Worm (Caenorhabditis elegans) whole organism, L2 larva: ENCODE data around the gene lgc-19.
A peak's percentile ranks its signal among the peaks of the same experiment; 100 is the strongest.

ENCODE experiments used
- C34F6.9 ChIP-seq: fragments of 150-350 bp; optimal IDR thresholded peaks from 2 replicates; lab custom pipeline; 2014; ENCODE audit warnings: missing biosample characterization, missing genetic modification characterization
- F13H6.1 ChIP-seq: sonication (generic microtip); optimal IDR thresholded peaks from 2 replicates; lab custom pipeline; 2016; ENCODE audit warnings: missing genetic modification characterization, missing compliant biosample characterization
- R02D3.7 ChIP-seq: fragments of 150-350 bp; optimal IDR thresholded peaks from 2 replicates; lab custom pipeline; 2014; ENCODE audit warnings: missing biosample characterization, missing genetic modification characterization
- Y55F3AM.14 ChIP-seq: fragments of 200-800 bp; sonication (Bioruptor generic); optimal IDR thresholded peaks from 2 replicates; lab custom pipeline; 2018; ENCODE audit warnings: mild to moderate bottlenecking, missing genetic modification characterization, missing compliant biosample characterization
- ZK546.5 ChIP-seq: sonication (generic microtip); optimal IDR thresholded peaks from 2 replicates; lab custom pipeline; 2017; ENCODE audit warnings: missing biosample characterization, missing genetic modification characterization
- alr-1 ChIP-seq: fragments of 150-350 bp; optimal IDR thresholded peaks from 2 replicates; lab custom pipeline; 2014; ENCODE audit warnings: missing biosample characterization, missing genetic modification characterization
- aly-2 ChIP-seq: fragments of 150-350 bp; optimal IDR thresholded peaks from 2 replicates; lab custom pipeline; 2014; ENCODE audit warnings: missing biosample characterization, missing genetic modification characterization
- ama-1 ChIP-seq: fragments of 150-350 bp; optimal IDR thresholded peaks from 2 replicates; lab custom pipeline; 2018; ENCODE audit warnings: inconsistent platforms
- blmp-1 ChIP-seq: sonication (generic microtip); optimal IDR thresholded peaks from 2 replicates; lab custom pipeline; 2017; ENCODE audit warnings: missing genetic modification characterization, mild to moderate bottlenecking, missing compliant biosample characterization, antibody characterized with exemption, moderate library complexity; ENCODE audit not compliant: insufficient read depth
- ceh-16 ChIP-seq: fragments of 150-350 bp; optimal IDR thresholded peaks from 2 replicates; lab custom pipeline; 2014; ENCODE audit warnings: missing biosample characterization, missing genetic modification characterization
- ceh-82 ChIP-seq: fragments of 150-350 bp; optimal IDR thresholded peaks from 2 replicates; lab custom pipeline; 2014; ENCODE audit warnings: missing biosample characterization, missing genetic modification characterization
- crh-2 ChIP-seq: sonication (generic microtip); optimal IDR thresholded peaks from 2 replicates; lab custom pipeline; 2017; ENCODE audit warnings: missing biosample characterization, missing genetic modification characterization
- dmd-4 ChIP-seq: sonication (generic microtip); optimal IDR thresholded peaks from 2 replicates; lab custom pipeline; 2017; ENCODE audit warnings: missing biosample characterization, missing genetic modification characterization
- egl-27 ChIP-seq: sonication (generic microtip); optimal IDR thresholded peaks from 3 replicates; lab custom pipeline; 2017; ENCODE audit warnings: missing biosample characterization, missing genetic modification reagents, missing genetic modification characterization
- elt-3 ChIP-seq: sonication (generic microtip); optimal IDR thresholded peaks from 2 replicates; lab custom pipeline; 2017; ENCODE audit warnings: missing biosample characterization, missing genetic modification characterization
- gmeb-1 ChIP-seq: fragments of 150-350 bp; optimal IDR thresholded peaks from 2 replicates; lab custom pipeline; 2014; ENCODE audit warnings: missing biosample characterization, missing genetic modification characterization
- lin-13 ChIP-seq: fragments of 150-350 bp; optimal IDR thresholded peaks from 2 replicates; lab custom pipeline; 2014; ENCODE audit warnings: missing biosample characterization, missing genetic modification reagents, missing genetic modification characterization
- lin-39 ChIP-seq: fragments of 150-350 bp; optimal IDR thresholded peaks from 2 replicates; lab custom pipeline; 2014; ENCODE audit warnings: missing biosample characterization, missing genetic modification reagents, missing genetic modification characterization
- lsy-2 ChIP-seq, 2 experiments: fragments of 150-350 bp in 1 of 2; sonication (generic microtip) in 1 of 2; optimal IDR thresholded peaks; 2 replicates each; lab custom pipeline; 2014 to 2017; ENCODE audit warnings: missing biosample characterization in 2 of 2, missing genetic modification characterization in 2 of 2
- mab-5 ChIP-seq: fragments of 150-350 bp; optimal IDR thresholded peaks from 2 replicates; lab custom pipeline; 2014; ENCODE audit warnings: missing biosample characterization, missing genetic modification characterization
- mbf-1 ChIP-seq: sonication (generic microtip); optimal IDR thresholded peaks from 2 replicates; lab custom pipeline; 2017; ENCODE audit warnings: missing biosample characterization, missing genetic modification characterization
- mdl-1 ChIP-seq, 2 experiments: fragments of 150-350 bp in 1 of 2; sonication (generic microtip) in 1 of 2; optimal IDR thresholded peaks; 2 replicates each; lab custom pipeline; 2017; ENCODE audit warnings: missing biosample characterization in 2 of 2, missing genetic modification characterization in 2 of 2
- nhr-10 ChIP-seq: sonication (generic microtip); optimal IDR thresholded peaks from 2 replicates; lab custom pipeline; 2017; ENCODE audit warnings: missing biosample characterization, missing genetic modification characterization
- nhr-11 ChIP-seq: fragments of 150-350 bp; optimal IDR thresholded peaks from 2 replicates; lab custom pipeline; 2014; ENCODE audit warnings: missing biosample characterization, missing genetic modification characterization
- nhr-129 ChIP-seq: fragments of 150-350 bp; optimal IDR thresholded peaks from 2 replicates; lab custom pipeline; 2014; ENCODE audit warnings: missing biosample characterization, missing genetic modification characterization
- nhr-21 ChIP-seq: fragments of 150-350 bp; optimal IDR thresholded peaks from 2 replicates; lab custom pipeline; 2014; ENCODE audit warnings: missing biosample characterization, missing genetic modification characterization
- nhr-237 ChIP-seq: fragments of 150-350 bp; optimal IDR thresholded peaks from 2 replicates; lab custom pipeline; 2014; ENCODE audit warnings: missing biosample characterization, missing genetic modification characterization
- nhr-25 ChIP-seq: fragments of 150-350 bp; sonication (generic microtip); optimal IDR thresholded peaks from 3 replicates; lab custom pipeline; 2014; ENCODE audit warnings: missing biosample characterization, missing genetic modification characterization
- nhr-77 ChIP-seq: fragments of 150-350 bp; optimal IDR thresholded peaks from 2 replicates; lab custom pipeline; 2014; ENCODE audit warnings: missing biosample characterization, missing genetic modification characterization
- skn-1 ChIP-seq: sonication (generic microtip); optimal IDR thresholded peaks from 2 replicates; lab custom pipeline; 2017; ENCODE audit warnings: missing biosample characterization, missing genetic modification characterization
- sma-3 ChIP-seq: sonication (generic microtip); optimal IDR thresholded peaks from 2 replicates; lab custom pipeline; 2016; ENCODE audit warnings: missing genetic modification reagents, missing genetic modification characterization, missing compliant biosample characterization
- sma-9 ChIP-seq, 2 experiments: fragments of 150-350 bp in 1 of 2; sonication (generic microtip) in 1 of 2; optimal IDR thresholded peaks; 2 replicates each; lab custom pipeline; 2014 to 2016; ENCODE audit warnings: missing genetic modification characterization in 2 of 2, mild to moderate bottlenecking in 1 of 2, missing biosample characterization in 1 of 2, missing compliant biosample characterization in 1 of 2, missing genetic modification reagents in 1 of 2, moderate library complexity in 1 of 2
- snpc-4 ChIP-seq: fragments of 150-350 bp; optimal IDR thresholded peaks from 2 replicates; lab custom pipeline; 2014; ENCODE audit warnings: missing biosample characterization, missing genetic modification characterization
- unc-39 ChIP-seq: fragments of 150-350 bp; optimal IDR thresholded peaks from 2 replicates; lab custom pipeline; 2014; ENCODE audit warnings: missing biosample characterization, missing genetic modification characterization
- unc-55 ChIP-seq: fragments of 150-350 bp; sonication (generic microtip); optimal IDR thresholded peaks from 3 replicates; lab custom pipeline; 2014; ENCODE audit warnings: missing biosample characterization, missing genetic modification reagents, missing genetic modification characterization
- unc-62 ChIP-seq: fragments of 150-350 bp; optimal IDR thresholded peaks from 2 replicates; lab custom pipeline; 2014; ENCODE audit warnings: missing biosample characterization, missing genetic modification reagents, missing genetic modification characterization
- zag-1 ChIP-seq: fragments of 150-350 bp; optimal IDR thresholded peaks from 2 replicates; lab custom pipeline; 2014; ENCODE audit warnings: missing biosample characterization, missing genetic modification characterization
- ztf-1 ChIP-seq: fragments of 200-800 bp; sonication (Bioruptor generic); conservative IDR thresholded peaks from 2 replicates; pipeline ENCODE4 v1.3.6; 2022; ENCODE audit warnings: missing genetic modification characterization, missing compliant biosample characterization

The lgc-19 gene

ce11 chrIV:15933814-15934213 is 28.7 kb downstream of the lgc-19 start, which contains the start of gene srv-16:
TSS of gene srv-16 (minus strand) at chrIV:15933914.
- TF ChIP-seq alr-1 (tag; lab: Kevin White, UChicago) (no peak), F13H6.1 (tag; lab: Kevin White, UChicago) (no peak), ceh-16 (tag; lab: Kevin White, UChicago) (no peak), ama-1 (lab: Kevin White, UChicago) (no peak), nhr-10 (no peak), skn-1 (tag; lab: Kevin White, UChicago) (no peak), ceh-82 (tag; lab: Kevin White, UChicago) (no peak), nhr-237 (tag; lab: Kevin White, UChicago) (no peak), elt-3 (tag; lab: Kevin White, UChicago) (no peak), ztf-1 (no peak), mbf-1 (no peak), dmd-4 (tag; lab: Kevin White, UChicago) (no peak), crh-2 (tag; lab: Kevin White, UChicago) (no peak), lsy-2 (tag; optimal IDR thresholded peaks at IDR 0.05; lab: Kevin White, UChicago) (no peak), nhr-77 (tag; lab: Kevin White, UChicago) (no peak), ZK546.5 (tag; lab: Kevin White, UChicago) (no peak), unc-62 (no peak)
- TF ChIP-seq, all 48 proteins: peak for 0

ce11 chrIV:15931833-15932232 is 30.7 kb downstream of the lgc-19 start:
- no peak for TF ChIP-seq mab-5
- no peak for TF ChIP-seq alr-1 (tag; lab: Kevin White, UChicago)
- peak; percentile 16 for TF ChIP-seq unc-55 (GFP tag; lab: Kevin White, UChicago)
- no peak for TF ChIP-seq lsy-2 (tag; optimal IDR thresholded peaks at IDR 0.05; lab: Kevin White, UChicago)
- TF ChIP-seq sma-9 (GFP tag; optimal IDR thresholded peaks at IDR 0.05; lab: Kevin White, UChicago) = peak; percentile 11
- TF ChIP-seq sma-9 (tag; optimal IDR thresholded peaks at IDR 0.05; lab: Kevin White, UChicago) = no peak
- peak; percentile 14 for TF ChIP-seq sma-3 (GFP tag; lab: Kevin White, UChicago)
- no peak for TF ChIP-seq egl-27
- TF ChIP-seq nhr-237 (tag; lab: Kevin White, UChicago) = no peak
- TF ChIP-seq snpc-4 (tag; lab: Kevin White, UChicago) = no peak
- TF ChIP-seq unc-39 = no peak
- peak; percentile 50 for TF ChIP-seq lin-13 (GFP tag; lab: Kevin White, UChicago)
- TF ChIP-seq nhr-21 = peak; percentile 38
- TF ChIP-seq crh-2 (tag; lab: Kevin White, UChicago) = peak; percentile 43
- peak; percentile 30 for TF ChIP-seq F13H6.1 (tag; lab: Kevin White, UChicago)
- TF ChIP-seq C34F6.9 (tag; lab: Kevin White, UChicago) = peak; percentile 2
- peak; percentile 59 for TF ChIP-seq nhr-129 (tag; lab: Kevin White, UChicago)

- TF ChIP-seq alr-1 (tag; lab: Kevin White, UChicago) = no peak
- TF ChIP-seq lin-13 (GFP tag; lab: Kevin White, UChicago) = no peak
- TF ChIP-seq lin-39 (tag; lab: Kevin White, UChicago) = no peak
- TF ChIP-seq nhr-25 = no peak
- no peak for TF ChIP-seq zag-1
- TF ChIP-seq unc-62 = no peak
- no peak for TF ChIP-seq egl-27
- no peak for TF ChIP-seq mbf-1
- TF ChIP-seq nhr-77 (tag; lab: Kevin White, UChicago) = no peak
- TF ChIP-seq ztf-1 = no peak
- no peak for TF ChIP-seq snpc-4 (tag; lab: Kevin White, UChicago)
- TF ChIP-seq blmp-1 (tag; lab: Kevin White, UChicago) = no peak
- no peak for TF ChIP-seq nhr-10
- TF ChIP-seq ceh-16 (tag; lab: Kevin White, UChicago) = no peak
- TF ChIP-seq elt-3 (tag; lab: Kevin White, UChicago) = no peak
- no peak for TF ChIP-seq nhr-237 (tag; lab: Kevin White, UChicago)
- no peak for TF ChIP-seq aly-2 (tag; lab: Kevin White, UChicago)
- no peak for TF ChIP-seq nhr-11 (tag; lab: Kevin White, UChicago)
- peak; percentile 5 for TF ChIP-seq Y55F3AM.14 (GFP tag; lab: Kevin White, UChicago)
- TF ChIP-seq mdl-1 (tag; optimal IDR thresholded peaks at IDR 0.05; lab: Kevin White, UChicago) = peak in 1 of 2 experiments; percentile 1
- no peak for TF ChIP-seq nhr-21
- peak; percentile 60 for TF ChIP-seq nhr-129 (tag; lab: Kevin White, UChicago)
- peak; percentile 13 for TF ChIP-seq sma-9 (GFP tag; optimal IDR thresholded peaks at IDR 0.05; lab: Kevin White, UChicago)
- TF ChIP-seq sma-9 (tag; optimal IDR thresholded peaks at IDR 0.05; lab: Kevin White, UChicago) = no peak
- no peak for TF ChIP-seq unc-39
- TF ChIP-seq skn-1 (tag; lab: Kevin White, UChicago) = no peak
- TF ChIP-seq lsy-2 (tag; optimal IDR thresholded peaks at IDR 0.05; lab: Kevin White, UChicago) = no peak
- peak; percentile 34 for TF ChIP-seq unc-55 (GFP tag; lab: Kevin White, UChicago)
- no peak for TF ChIP-seq ama-1 (lab: Kevin White, UChicago)
- TF ChIP-seq gmeb-1 (tag; lab: Kevin White, UChicago) = peak; percentile 28
- TF ChIP-seq sma-3 (GFP tag; lab: Kevin White, UChicago) = peak; percentile 13
- no peak for TF ChIP-seq R02D3.7 (tag; lab: Kevin White, UChicago)
- no peak for TF ChIP-seq ZK546.5 (tag; lab: Kevin White, UChicago)
These were observed 31.3 kb downstream of the lgc-19 start for ce11 chrIV:15931176-15931575.
